Worm (Caenorhabditis elegans) whole organism, midembryonic: Measurements from ENCODE around the gene C35A11.4.

Source experiments
- T22C8.4 ChIP-seq: fragments of 200-800 bp; sonication (Bioruptor generic); IDR thresholded peaks from 2 replicates; pipeline ENCODE4 v1.3.6; 2022; ENCODE audit warnings: missing genetic modification characterization, missing compliant biosample characterization
- cog-1 ChIP-seq: sonication (generic microtip); optimal IDR thresholded peaks from 2 replicates; lab custom pipeline; 2016; ENCODE audit warnings: missing genetic modification characterization, missing compliant biosample characterization
- flt-1 ChIP-seq: fragments of 200-800 bp; sonication (Bioruptor generic); IDR thresholded peaks from 2 replicates; pipeline ENCODE4 v1.3.6; 2022; ENCODE audit warnings: missing genetic modification characterization, missing compliant biosample characterization
- ref-1 ChIP-seq: fragments of 200-800 bp; sonication (Bioruptor generic); conservative IDR thresholded peaks from 2 replicates; pipeline ENCODE4 v1.3.6; 2022; ENCODE audit warnings: missing genetic modification reagents, missing genetic modification characterization, missing compliant biosample characterization
- tab-1 ChIP-seq: fragments of 200-800 bp; sonication (Bioruptor generic); IDR thresholded peaks from 2 replicates; pipeline ENCODE4 v1.3.6; 2022; ENCODE audit warnings: missing genetic modification characterization, missing compliant biosample characterization
- ztf-29 ChIP-seq: fragments of 200-800 bp; sonication (Bioruptor generic); IDR thresholded peaks from 2 replicates; pipeline ENCODE4 v1.3.6; 2022; ENCODE audit warnings: missing genetic modification reagents, missing genetic modification characterization, missing compliant biosample characterization

ce11 chrV:5427860-5428259 is 34.9 kb upstream of the C35A11.4 start, which contains the start of gene rhr-1:
- no peak for TF ChIP-seq tab-1 (GFP tag; lab: Robert Waterston, UW)
- TF ChIP-seq ztf-29 (GFP tag; lab: Robert Waterston, UW) = no peak
- no peak for TF ChIP-seq flt-1 (GFP tag; lab: Robert Waterston, UW)
- TF ChIP-seq ref-1 (GFP tag; lab: Robert Waterston, UW) = no peak
- no peak for TF ChIP-seq T22C8.4 (GFP tag; lab: Robert Waterston, UW)
- no peak for TF ChIP-seq cog-1 (tag; lab: Kevin White, UChicago)
